Worm (Caenorhabditis elegans) whole organism, mixed stage, embryonic: Measurements from ENCODE around the gene grd-9.

ENCODE experiments used
- M03D4.4 ChIP-seq: sonication (generic microtip); optimal IDR thresholded peaks from 2 replicates; lab custom pipeline; 2017; ENCODE audit warnings: mild to moderate bottlenecking, missing genetic modification characterization, missing compliant biosample characterization
- bed-3 ChIP-seq: fragments of 200-800 bp; sonication (Bioruptor generic); optimal IDR thresholded peaks from 3 replicates; lab custom pipeline; 2018; ENCODE audit warnings: mild to moderate bottlenecking, missing genetic modification characterization, moderate library complexity, missing compliant biosample characterization
- blmp-1 ChIP-seq: fragments of 150-350 bp; optimal IDR thresholded peaks from 2 replicates; lab custom pipeline; 2014; ENCODE audit warnings: missing biosample characterization, missing genetic modification characterization
- ceh-83 ChIP-seq: fragments of 200-800 bp; sonication (Bioruptor generic); optimal IDR thresholded peaks from 2 replicates; lab custom pipeline; 2018; ENCODE audit warnings: mild to moderate bottlenecking, missing genetic modification characterization, missing compliant biosample characterization
- ces-1 ChIP-seq: fragments of 150-350 bp; optimal IDR thresholded peaks from 2 replicates; lab custom pipeline; 2014; ENCODE audit warnings: missing biosample characterization, missing genetic modification reagents, missing genetic modification characterization
- cnd-1 ChIP-seq: fragments of 200-800 bp; sonication (Bioruptor generic); optimal IDR thresholded peaks from 2 replicates; lab custom pipeline; 2018; ENCODE audit warnings: mild to moderate bottlenecking, missing genetic modification characterization, missing compliant biosample characterization
- drap-1 ChIP-seq: fragments of 200-800 bp; sonication (Bioruptor generic); optimal IDR thresholded peaks from 3 replicates; lab custom pipeline; 2018; ENCODE audit warnings: mild to moderate bottlenecking, missing genetic modification characterization, missing compliant biosample characterization
- hlh-1 ChIP-seq: fragments of 150-350 bp; optimal IDR thresholded peaks from 2 replicates; lab custom pipeline; 2014; ENCODE audit warnings: missing biosample characterization, missing genetic modification reagents, missing genetic modification characterization
- lin-13 ChIP-seq: fragments of 150-350 bp; optimal IDR thresholded peaks from 2 replicates; lab custom pipeline; 2014; ENCODE audit warnings: missing biosample characterization, missing genetic modification characterization
- lin-32 ChIP-seq: fragments of 200-800 bp; sonication (Bioruptor generic); optimal IDR thresholded peaks from 2 replicates; lab custom pipeline; 2018; ENCODE audit warnings: mild to moderate bottlenecking, missing genetic modification characterization, missing compliant biosample characterization
- mab-5 ChIP-seq: fragments of 150-350 bp; optimal IDR thresholded peaks from 2 replicates; lab custom pipeline; 2014; ENCODE audit warnings: missing biosample characterization, missing genetic modification characterization
- mep-1 ChIP-seq: fragments of 150-350 bp; optimal IDR thresholded peaks from 2 replicates; lab custom pipeline; 2017; ENCODE audit warnings: missing biosample characterization, missing genetic modification reagents, missing genetic modification characterization, inconsistent platforms
- mls-2 ChIP-seq: sonication (generic microtip); optimal IDR thresholded peaks from 2 replicates; lab custom pipeline; 2016; ENCODE audit warnings: mild to moderate bottlenecking, missing genetic modification characterization, moderate library complexity, missing compliant biosample characterization
- nhr-12 ChIP-seq: fragments of 150-350 bp; optimal IDR thresholded peaks from 2 replicates; lab custom pipeline; 2014; ENCODE audit warnings: missing biosample characterization, missing genetic modification characterization
- nhr-2 ChIP-seq: fragments of 150-350 bp; optimal IDR thresholded peaks from 2 replicates; lab custom pipeline; 2014; ENCODE audit warnings: missing biosample characterization, missing genetic modification characterization
- nhr-237 ChIP-seq: fragments of 150-350 bp; optimal IDR thresholded peaks from 2 replicates; lab custom pipeline; 2014; ENCODE audit warnings: missing biosample characterization, missing genetic modification characterization
- nhr-28 ChIP-seq: fragments of 150-350 bp; optimal IDR thresholded peaks from 2 replicates; lab custom pipeline; 2014; ENCODE audit warnings: missing biosample characterization, missing genetic modification characterization
- nhr-76 ChIP-seq: sonication (generic microtip); optimal IDR thresholded peaks from 2 replicates; lab custom pipeline; 2017; ENCODE audit warnings: missing biosample characterization, missing genetic modification characterization
- pha-4 ChIP-seq: fragments of 150-350 bp; optimal IDR thresholded peaks from 2 replicates; lab custom pipeline; 2018; ENCODE audit warnings: missing biosample characterization, missing genetic modification reagents, missing genetic modification characterization
- sem-2 ChIP-seq: fragments of 200-800 bp; sonication (Bioruptor generic); optimal IDR thresholded peaks from 2 replicates; lab custom pipeline; 2018; ENCODE audit warnings: mild to moderate bottlenecking, missing genetic modification characterization, missing compliant biosample characterization
- snpc-4 ChIP-seq: fragments of 150-350 bp; optimal IDR thresholded peaks from 2 replicates; lab custom pipeline; 2014; ENCODE audit warnings: missing biosample characterization, missing genetic modification characterization
- sptf-1 ChIP-seq: sonication (generic microtip); optimal IDR thresholded peaks from 2 replicates; lab custom pipeline; 2017; ENCODE audit warnings: mild to moderate bottlenecking, missing genetic modification characterization, moderate library complexity, missing compliant biosample characterization
- unc-120 ChIP-seq: sonication (generic microtip); optimal IDR thresholded peaks from 2 replicates; lab custom pipeline; 2017; ENCODE audit warnings: missing genetic modification characterization, missing compliant biosample characterization; ENCODE audit not compliant: poor library complexity, severe bottlenecking
- unc-39 ChIP-seq: fragments of 150-350 bp; optimal IDR thresholded peaks from 2 replicates; lab custom pipeline; 2014; ENCODE audit warnings: missing biosample characterization, missing genetic modification characterization
- zip-8 ChIP-seq: fragments of 150-350 bp; optimal IDR thresholded peaks from 2 replicates; lab custom pipeline; 2014; ENCODE audit warnings: missing biosample characterization, missing genetic modification characterization

The grd-9 gene

DNA sequence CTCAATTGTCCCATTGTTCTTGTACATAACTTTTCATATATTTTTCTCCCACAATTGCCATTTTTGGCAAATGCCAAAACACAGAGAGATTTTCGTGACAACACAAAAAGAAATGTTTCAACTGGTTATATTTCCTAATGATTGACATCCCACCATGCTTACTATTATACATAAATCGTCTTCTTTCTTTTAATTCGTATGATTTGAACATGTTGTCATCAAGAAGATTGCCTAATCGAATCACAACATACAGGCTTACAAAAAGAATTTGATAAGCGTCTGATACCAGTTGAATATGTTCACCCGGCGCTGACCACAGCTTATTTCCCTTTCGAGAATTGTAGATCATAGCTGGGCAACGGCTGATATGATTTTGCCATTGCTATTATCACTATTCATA is at the start of gene grd-9:
grd-9 (plus strand) TSS at position 301 of the 400 bp plus-strand sequence.
- no peak for TF ChIP-seq nhr-76 (tag; lab: Kevin White, UChicago)
- TF ChIP-seq mls-2: no peak
- TF ChIP-seq ceh-83 (GFP tag; lab: Kevin White, UChicago): no peak
- TF ChIP-seq nhr-12 (tag; lab: Kevin White, UChicago): no peak
- TF ChIP-seq sptf-1 (tag; lab: Kevin White, UChicago): no peak
- no peak for TF ChIP-seq mab-5 (tag; lab: Kevin White, UChicago)
- no peak for TF ChIP-seq lin-32
- TF ChIP-seq blmp-1: no peak
- TF ChIP-seq M03D4.4 (tag; lab: Kevin White, UChicago): no peak
- TF ChIP-seq nhr-237: no peak
- TF ChIP-seq drap-1 (GFP tag; lab: Kevin White, UChicago): no peak
- TF ChIP-seq, all 35 proteins: peak for 0

DNA sequence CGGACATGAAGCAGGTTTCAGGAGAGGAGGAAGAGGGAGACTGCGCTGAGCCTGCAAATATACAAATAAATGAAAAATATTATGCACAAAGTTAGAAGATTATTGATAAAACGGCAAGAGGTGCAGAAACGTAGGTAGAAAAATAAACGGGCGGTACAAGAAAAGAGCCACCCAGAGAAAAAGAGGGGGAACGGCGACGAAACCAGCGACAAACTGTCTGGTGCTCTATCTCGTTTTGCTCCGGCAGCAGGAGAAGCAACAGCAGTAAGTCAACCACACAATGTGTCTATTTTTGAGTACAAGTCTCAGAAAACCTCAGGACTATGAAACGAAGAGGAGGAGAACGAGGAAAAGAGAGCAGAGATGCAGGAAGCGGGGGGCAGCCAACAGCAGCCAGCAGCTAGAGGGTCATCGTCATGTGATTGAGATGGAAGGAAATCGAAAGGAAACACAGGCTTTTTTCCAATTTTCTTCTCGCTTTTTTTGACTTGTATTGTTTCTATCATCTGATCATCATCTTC is 49.4 kb upstream of the grd-9 start, which contains the start of gene F26F12.3:
F26F12.3 (minus strand) TSS at position 51 of the 521 bp plus-strand sequence.
- TF ChIP-seq nhr-2 (tag; lab: Kevin White, UChicago): no peak
- TF ChIP-seq unc-120 (tag; lab: Kevin White, UChicago): peak; percentile 15

DNA sequence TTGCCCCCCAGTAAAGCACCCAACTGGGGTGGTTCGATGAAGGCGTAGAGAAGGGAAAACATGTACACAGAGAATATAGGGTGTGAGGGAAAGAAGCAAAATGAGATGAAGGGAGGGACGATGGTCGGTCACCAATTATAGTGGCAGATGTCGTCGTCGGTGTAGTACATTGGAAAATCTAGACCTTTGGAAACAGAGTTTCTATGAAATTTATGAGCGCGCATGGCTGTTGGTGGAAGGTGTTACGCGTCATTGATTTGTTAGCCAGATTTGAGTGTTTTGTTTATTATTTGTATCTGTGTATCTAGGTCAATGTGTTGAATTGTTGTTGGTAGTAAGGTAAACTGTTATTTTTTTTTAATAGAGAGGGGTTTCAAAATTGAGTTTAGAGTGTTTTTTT is 48.4 kb upstream of the grd-9 start:
- TF ChIP-seq mep-1 (tag; lab: Kevin White, UChicago) (peak; percentile 7), nhr-2 (tag; lab: Kevin White, UChicago) (peak; percentile 21), cnd-1 (tag; lab: Kevin White, UChicago) (peak; percentile 67), bed-3 (GFP tag; lab: Kevin White, UChicago) (no peak), mls-2 (peak; percentile 61), ces-1 (GFP tag; lab: Kevin White, UChicago) (peak; percentile 42), drap-1 (GFP tag; lab: Kevin White, UChicago) (no peak), unc-39 (no peak)

DNA sequence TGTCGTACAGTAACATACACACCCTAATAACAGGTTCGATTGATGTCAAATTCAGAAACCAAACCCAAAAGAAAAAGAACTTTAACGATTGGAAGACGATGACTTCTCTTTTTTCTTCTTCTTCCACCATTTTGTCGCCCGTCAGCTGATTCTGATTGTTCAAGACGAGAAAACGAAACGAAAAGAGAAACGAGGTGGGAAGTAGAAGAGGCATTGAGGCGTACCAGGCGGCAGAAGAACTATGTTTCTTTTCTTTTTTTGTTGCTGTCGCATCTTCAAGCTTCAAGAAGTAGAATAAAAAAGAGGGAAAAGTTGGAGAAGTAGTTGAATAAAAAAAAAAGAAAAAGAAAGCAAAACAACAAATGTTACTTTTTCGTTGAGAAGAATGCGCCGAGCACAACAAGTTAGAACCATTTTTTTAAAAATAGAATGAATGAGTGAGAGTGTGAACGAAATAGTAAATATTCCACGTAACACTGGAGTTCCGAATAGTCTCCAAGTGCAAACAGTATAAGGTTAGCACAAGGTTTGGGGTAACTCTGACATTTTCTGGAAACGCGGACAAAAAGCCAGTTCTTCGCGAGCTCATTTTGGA is 47.0 kb upstream of the grd-9 start:
- TF ChIP-seq snpc-4 (tag; lab: Kevin White, UChicago): no peak
- no peak for TF ChIP-seq sptf-1 (tag; lab: Kevin White, UChicago)
- no peak for TF ChIP-seq nhr-2 (tag; lab: Kevin White, UChicago)
- no peak for TF ChIP-seq mls-2
- no peak for TF ChIP-seq unc-120 (tag; lab: Kevin White, UChicago)
- TF ChIP-seq drap-1 (GFP tag; lab: Kevin White, UChicago): no peak
- no peak for TF ChIP-seq lin-13 (tag; lab: Kevin White, UChicago)
- no peak for TF ChIP-seq pha-4 (tag; lab: Kevin White, UChicago)
- no peak for TF ChIP-seq mab-5 (tag; lab: Kevin White, UChicago)
- no peak for TF ChIP-seq sem-2 (GFP tag; lab: Kevin White, UChicago)
- TF ChIP-seq nhr-28 (tag; lab: Kevin White, UChicago): no peak
- no peak for TF ChIP-seq ceh-83 (GFP tag; lab: Kevin White, UChicago)
- TF ChIP-seq, all 35 proteins: peak for 0

DNA sequence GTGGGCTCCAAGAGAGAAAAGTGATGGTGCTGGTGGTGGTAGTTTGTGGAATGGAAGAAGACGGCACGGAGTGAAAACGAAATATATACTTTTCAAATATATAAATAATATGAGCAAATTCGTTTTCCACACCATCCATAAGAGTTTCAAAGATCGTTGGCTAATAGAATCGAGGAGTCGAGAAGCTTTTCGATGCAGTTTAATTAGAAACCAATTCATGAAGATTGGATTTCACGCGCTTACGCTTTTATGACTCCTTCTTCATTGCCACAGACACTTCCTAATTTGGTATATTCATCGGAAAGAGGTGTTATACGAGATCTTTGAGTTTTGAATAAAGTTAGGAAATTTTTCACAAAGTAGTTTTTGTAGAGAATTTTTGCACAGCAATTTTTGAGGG is 44.5 kb upstream of the grd-9 start:
- peak; percentile 42 for TF ChIP-seq mls-2
- peak; percentile 68 for TF ChIP-seq ces-1 (GFP tag; lab: Kevin White, UChicago)
- TF ChIP-seq sptf-1 (tag; lab: Kevin White, UChicago): no peak
- TF ChIP-seq ceh-83 (GFP tag; lab: Kevin White, UChicago): no peak
- TF ChIP-seq lin-32: peak; percentile 19

DNA sequence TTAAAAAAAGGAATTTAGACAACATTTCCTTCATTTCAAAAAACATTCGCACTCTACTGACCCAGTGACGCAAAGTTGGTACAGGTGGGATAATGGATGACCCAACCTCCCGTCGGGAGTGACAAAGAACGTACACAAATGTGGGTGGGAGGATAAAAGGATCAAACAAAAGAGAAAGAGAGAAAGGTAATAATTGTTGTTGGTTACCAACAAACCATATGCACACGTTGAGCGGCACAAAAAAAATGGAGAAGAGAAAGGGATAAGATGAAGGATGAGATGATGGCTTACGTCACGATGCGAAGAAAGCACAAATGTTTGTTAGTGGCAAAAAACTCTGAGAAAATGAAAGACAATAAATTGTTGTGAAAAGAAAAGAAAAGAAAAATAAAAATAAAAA is 43.5 kb upstream of the grd-9 start:
- TF ChIP-seq ces-1 (GFP tag; lab: Kevin White, UChicago): no peak
- TF ChIP-seq nhr-2 (tag; lab: Kevin White, UChicago): peak; percentile 84
- no peak for TF ChIP-seq hlh-1 (tag; lab: Kevin White, UChicago)
- no peak for TF ChIP-seq bed-3 (GFP tag; lab: Kevin White, UChicago)
- no peak for TF ChIP-seq lin-13 (tag; lab: Kevin White, UChicago)
- no peak for TF ChIP-seq blmp-1
- no peak for TF ChIP-seq mab-5 (tag; lab: Kevin White, UChicago)
- peak; percentile 40 for TF ChIP-seq zip-8 (tag; lab: Kevin White, UChicago)
- TF ChIP-seq mls-2: no peak

DNA sequence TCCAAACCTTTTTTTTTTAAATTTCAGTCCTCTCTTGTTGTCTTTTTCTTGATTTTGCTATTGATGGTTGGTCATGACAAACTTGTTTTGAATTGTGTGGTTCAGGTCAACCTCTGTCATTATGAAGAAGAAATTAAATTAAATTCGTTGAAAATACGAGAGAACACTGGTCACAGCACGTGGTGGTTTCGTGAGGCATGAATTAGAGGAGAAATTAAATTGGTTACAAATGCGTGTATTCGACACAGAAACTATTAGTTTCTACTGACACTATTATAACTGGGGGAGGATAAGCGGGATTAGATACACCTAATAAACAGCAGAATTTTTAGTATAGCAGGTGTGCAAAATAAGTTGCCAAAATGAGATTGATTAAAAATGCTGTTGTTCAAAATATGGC is 43.0 kb upstream of the grd-9 start:
- TF ChIP-seq ces-1 (GFP tag; lab: Kevin White, UChicago): peak; percentile 87
- TF ChIP-seq mab-5 (tag; lab: Kevin White, UChicago): no peak
- TF ChIP-seq nhr-237: no peak
- TF ChIP-seq, all 35 proteins: peak for 1
